Fruit fly (Drosophila melanogaster) whole organism, embryonic: ENCODE data around the gene jv.

ENCODE experiments used
- Aef1 ChIP-seq: fragments of 200-800 bp; sonication (Bioruptor generic); IDR thresholded peaks from 3 replicates; pipeline ENCODE4 v1.3.6; 2022; ENCODE audit warnings: missing biosample characterization, missing genetic modification characterization
- BEAF-32 ChIP-seq: fragments of 200-800 bp; sonication (Bioruptor generic); optimal IDR thresholded peaks from 3 replicates; lab custom pipeline; 2017; ENCODE audit warnings: missing biosample characterization, missing genetic modification characterization, mild to moderate bottlenecking, moderate library complexity, missing genetic modification reagents
- CG10209 ChIP-seq: fragments of 200-800 bp; sonication (Bioruptor generic); optimal IDR thresholded peaks from 3 replicates; lab custom pipeline; 2017; ENCODE audit warnings: missing biosample characterization, mild to moderate bottlenecking, missing genetic modification characterization, missing genetic modification reagents
- CG10321 ChIP-seq: fragments of 200-800 bp; sonication (Bioruptor generic); IDR thresholded peaks from 2 replicates; pipeline ENCODE4 v1.3.6; 2022; ENCODE audit warnings: missing biosample characterization, missing genetic modification characterization
- CG10462 ChIP-seq: fragments of 200-800 bp; sonication (Bioruptor generic); optimal IDR thresholded peaks from 2 replicates; lab custom pipeline; 2016; ENCODE audit warnings: missing biosample characterization, missing genetic modification characterization
- CG11093 ChIP-seq: fragments of 200-800 bp; sonication (Bioruptor generic); IDR thresholded peaks from 3 replicates; pipeline ENCODE4 v1.3.6; 2022; ENCODE audit warnings: missing biosample characterization, missing genetic modification characterization
- CG11247 ChIP-seq: fragments of 200-800 bp; sonication (Bioruptor generic); IDR thresholded peaks from 2 replicates; pipeline ENCODE4 v1.3.6; 2022; ENCODE audit warnings: missing biosample characterization, missing genetic modification characterization
- CG11398 ChIP-seq: fragments of 200-800 bp; sonication (Bioruptor generic); optimal IDR thresholded peaks from 2 replicates; lab custom pipeline; 2016; ENCODE audit warnings: missing biosample characterization, missing genetic modification characterization
- CG12299 ChIP-seq: fragments of 200-800 bp; sonication (Bioruptor generic); optimal IDR thresholded peaks from 2 replicates; lab custom pipeline; 2018; ENCODE audit warnings: missing biosample characterization, mild to moderate bottlenecking, missing genetic modification characterization
- CG12391 ChIP-seq: fragments of 200-800 bp; sonication (Bioruptor generic); optimal IDR thresholded peaks from 3 replicates; lab custom pipeline; 2018; ENCODE audit warnings: missing biosample characterization, mild to moderate bottlenecking, missing genetic modification characterization, moderate library complexity
- CG13775 ChIP-seq: fragments of 200-800 bp; sonication (Bioruptor generic); optimal IDR thresholded peaks from 3 replicates; lab custom pipeline; 2017; ENCODE audit warnings: missing biosample characterization, mild to moderate bottlenecking, missing genetic modification characterization
- CG13894 ChIP-seq: fragments of 200-800 bp; sonication (Bioruptor generic); optimal IDR thresholded peaks from 3 replicates; lab custom pipeline; 2018; ENCODE audit warnings: missing biosample characterization, mild to moderate bottlenecking, missing genetic modification characterization, moderate library complexity
- CG15011 ChIP-seq: fragments of 200-800 bp; sonication (Bioruptor generic); optimal IDR thresholded peaks from 3 replicates; lab custom pipeline; 2018; ENCODE audit warnings: missing biosample characterization, mild to moderate bottlenecking, missing genetic modification characterization
- CG3163 ChIP-seq: fragments of 200-800 bp; sonication (Bioruptor generic); optimal IDR thresholded peaks from 3 replicates; lab custom pipeline; 2016; ENCODE audit warnings: missing biosample characterization, missing genetic modification characterization
- CG34224 ChIP-seq: fragments of 200-800 bp; sonication (Bioruptor generic); IDR thresholded peaks from 3 replicates; pipeline ENCODE4 v1.3.6; 2022; ENCODE audit warnings: missing biosample characterization, missing genetic modification characterization; ENCODE audit not compliant: partially characterized antibody
- CG6654 ChIP-seq: fragments of 200-800 bp; sonication (Bioruptor generic); optimal IDR thresholded peaks from 2 replicates; lab custom pipeline; 2017; ENCODE audit warnings: missing biosample characterization, mild to moderate bottlenecking, missing genetic modification characterization
- CG7987 ChIP-seq: fragments of 200-800 bp; sonication (Bioruptor generic); optimal IDR thresholded peaks from 2 replicates; lab custom pipeline; 2018; ENCODE audit warnings: missing biosample characterization, mild to moderate bottlenecking, missing genetic modification characterization, moderate library complexity
- CG8765 ChIP-seq: fragments of 200-800 bp; sonication (Bioruptor generic); IDR thresholded peaks from 2 replicates; pipeline ENCODE4 v1.3.6; 2022; ENCODE audit warnings: missing biosample characterization, missing genetic modification characterization
- CG9215 ChIP-seq: fragments of 200-800 bp; sonication (Bioruptor generic); IDR thresholded peaks from 2 replicates; pipeline ENCODE4 v1.3.6; 2022; ENCODE audit warnings: missing biosample characterization, missing genetic modification characterization
- Camta ChIP-seq: fragments of 200-800 bp; sonication (Bioruptor generic); optimal IDR thresholded peaks from 2 replicates; lab custom pipeline; 2016; ENCODE audit warnings: missing biosample characterization, missing genetic modification characterization
- D19A ChIP-seq: fragments of 200-800 bp; optimal IDR thresholded peaks from 3 replicates; lab custom pipeline; 2019; ENCODE audit warnings: missing biosample characterization, mild to moderate bottlenecking, missing genetic modification characterization, moderate library complexity
- Elba2 ChIP-seq: fragments of 200-800 bp; sonication (Bioruptor generic); optimal IDR thresholded peaks from 3 replicates; lab custom pipeline; 2016; ENCODE audit warnings: missing biosample characterization, missing genetic modification characterization
- Ets97D ChIP-seq: fragments of 200-800 bp; sonication (Bioruptor generic); optimal IDR thresholded peaks from 3 replicates; lab custom pipeline; 2016; ENCODE audit warnings: missing biosample characterization, missing genetic modification characterization
- Gsc ChIP-seq: fragments of 200-800 bp; sonication (Bioruptor generic); IDR thresholded peaks from 2 replicates; pipeline ENCODE4 v1.3.6; 2022; ENCODE audit warnings: missing biosample characterization, missing genetic modification characterization
- HLH3B ChIP-seq: fragments of 200-800 bp; sonication (Bioruptor generic); IDR thresholded peaks from 2 replicates; pipeline ENCODE4 v1.3.6; 2022; ENCODE audit warnings: missing biosample characterization, missing genetic modification characterization
- HLH54F ChIP-seq: fragments of 200-800 bp; sonication (Bioruptor generic); optimal IDR thresholded peaks from 3 replicates; lab custom pipeline; 2016; ENCODE audit warnings: missing biosample characterization, missing genetic modification characterization
- Jarid2 ChIP-seq: fragments of 200-800 bp; sonication (Bioruptor generic); optimal IDR thresholded peaks from 3 replicates; lab custom pipeline; 2017; ENCODE audit warnings: mild to moderate bottlenecking, missing biosample characterization, missing genetic modification reagents, missing genetic modification characterization
- Lpt ChIP-seq: fragments of >200 bp; optimal IDR thresholded peaks from 2 replicates; lab custom pipeline; 2018; ENCODE audit warnings: missing biosample characterization, missing genetic modification characterization
- Myb ChIP-seq: fragments of 200-800 bp; sonication (Bioruptor generic); optimal IDR thresholded peaks from 2 replicates; lab custom pipeline; 2016; ENCODE audit warnings: missing biosample characterization, missing genetic modification characterization
- NC2α ChIP-seq: fragments of 200-800 bp; sonication (Bioruptor generic); optimal IDR thresholded peaks from 2 replicates; lab custom pipeline; 2016; ENCODE audit warnings: missing biosample characterization, missing genetic modification characterization
- NK7.1 ChIP-seq: fragments of 200-800 bp; sonication (Bioruptor generic); optimal IDR thresholded peaks from 3 replicates; lab custom pipeline; 2016; ENCODE audit warnings: missing biosample characterization, missing genetic modification characterization
- Poxn ChIP-seq: fragments of 200-800 bp; sonication (Bioruptor generic); IDR thresholded peaks from 2 replicates; pipeline ENCODE4 v1.3.6; 2022; ENCODE audit warnings: missing biosample characterization, missing genetic modification characterization
- Ptx1 ChIP-seq: fragments of 200-800 bp; sonication (Bioruptor generic); IDR thresholded peaks from 2 replicates; pipeline ENCODE4 v1.3.6; 2022; ENCODE audit warnings: missing biosample characterization, missing genetic modification characterization
- Trl ChIP-seq, 3 experiments: fragments of >200 bp in 2 of 3; fragments of 200-800 bp in 1 of 3; sonication (Bioruptor generic) in 1 of 3; optimal IDR thresholded peaks; 2 replicates in 1 of 3; 3 replicates in 2 of 3; lab custom pipeline; 2016 to 2017; ENCODE audit warnings: missing biosample characterization in 1 of 3, missing genetic modification characterization in 1 of 3
- bowl ChIP-seq: fragments of 200-800 bp; sonication (Bioruptor generic); IDR thresholded peaks from 2 replicates; pipeline ENCODE4 v1.3.6; 2022; ENCODE audit warnings: missing biosample characterization, missing genetic modification characterization
- br ChIP-seq: fragments of >200 bp; optimal IDR thresholded peaks from 2 replicates; lab custom pipeline; 2017
- cg ChIP-seq: fragments of 200-800 bp; sonication (Bioruptor generic); optimal IDR thresholded peaks from 3 replicates; lab custom pipeline; 2019; ENCODE audit warnings: missing biosample characterization, mild to moderate bottlenecking, missing genetic modification characterization, moderate library complexity
- cwo ChIP-seq: fragments of 200-800 bp; sonication (Bioruptor generic); optimal IDR thresholded peaks from 3 replicates; lab custom pipeline; 2017; ENCODE audit warnings: missing biosample characterization, missing genetic modification characterization, mild to moderate bottlenecking, moderate library complexity, missing genetic modification reagents
- da ChIP-seq: fragments of 200-800 bp; sonication (Bioruptor generic); optimal IDR thresholded peaks from 2 replicates; lab custom pipeline; 2016; ENCODE audit warnings: missing biosample characterization, missing genetic modification characterization
- dan ChIP-seq: fragments of 200-800 bp; sonication (Bioruptor generic); IDR thresholded peaks from 2 replicates; pipeline ENCODE4 v1.3.6; 2022; ENCODE audit warnings: missing biosample characterization, missing genetic modification characterization
- exex ChIP-seq: fragments of 200-800 bp; sonication (Bioruptor generic); optimal IDR thresholded peaks from 4 replicates; lab custom pipeline; 2018; ENCODE audit warnings: missing biosample characterization, mild to moderate bottlenecking, missing genetic modification characterization, moderate library complexity
- ftz-f1 ChIP-seq: fragments of 200-800 bp; sonication (Bioruptor generic); optimal IDR thresholded peaks from 2 replicates; lab custom pipeline; 2016; ENCODE audit warnings: missing biosample characterization, missing genetic modification characterization
- hb ChIP-seq: fragments of 200-800 bp; sonication (Bioruptor generic); IDR thresholded peaks from 3 replicates; pipeline ENCODE4 v1.3.6; 2022; ENCODE audit warnings: missing biosample characterization, missing genetic modification characterization; ENCODE audit not compliant: partially characterized antibody
- jumu ChIP-seq: fragments of 200-800 bp; sonication (Bioruptor generic); optimal IDR thresholded peaks from 3 replicates; lab custom pipeline; 2016; ENCODE audit warnings: missing biosample characterization, missing genetic modification characterization
- ro ChIP-seq: fragments of 200-800 bp; sonication (Bioruptor generic); IDR thresholded peaks from 2 replicates; pipeline ENCODE4 v1.3.6; 2022; ENCODE audit warnings: missing biosample characterization, missing genetic modification characterization
- schlank ChIP-seq: fragments of 200-800 bp; sonication (Bioruptor generic); optimal IDR thresholded peaks from 2 replicates; lab custom pipeline; 2018; ENCODE audit warnings: missing biosample characterization, mild to moderate bottlenecking, missing genetic modification characterization
- scrt ChIP-seq: fragments of 200-800 bp; sonication (Bioruptor generic); optimal IDR thresholded peaks from 2 replicates; lab custom pipeline; 2018; ENCODE audit warnings: missing biosample characterization, mild to moderate bottlenecking, missing genetic modification characterization, moderate library complexity
- sd ChIP-seq: fragments of 200-800 bp; sonication (Bioruptor generic); optimal IDR thresholded peaks from 3 replicates; lab custom pipeline; 2018; ENCODE audit warnings: missing biosample characterization, mild to moderate bottlenecking, missing genetic modification characterization, moderate library complexity
- sens ChIP-seq: fragments of 200-800 bp; sonication (Bioruptor generic); peaks from one replicate; lab custom pipeline; 2016; ENCODE audit warnings: missing biosample characterization, missing genetic modification characterization
- sob ChIP-seq: fragments of 200-800 bp; sonication (Bioruptor generic); IDR thresholded peaks from 2 replicates; pipeline ENCODE4 v1.3.6; 2022; ENCODE audit warnings: missing biosample characterization, missing genetic modification characterization
- tna ChIP-seq: fragments of 200-800 bp; sonication (Bioruptor generic); IDR thresholded peaks from 2 replicates; pipeline ENCODE4 v1.3.6; 2022; ENCODE audit warnings: missing biosample characterization, missing genetic modification characterization; ENCODE audit not compliant: partially characterized antibody
- z ChIP-seq: fragments of 200-800 bp; sonication (Bioruptor generic); IDR thresholded peaks from 3 replicates; pipeline ENCODE4 v1.3.6; 2022; ENCODE audit warnings: missing biosample characterization, missing genetic modification characterization

jv gene

dm6 chr3L:6550978-6551339 lies 38.3 kb downstream of the jv start:
- TF ChIP-seq Jarid2 (peak; percentile 43), jumu (GFP tag; lab: Kevin White, UChicago) (no peak), NK7.1 (no peak), CG12391 (tag; lab: Kevin White, UChicago) (no peak), CG13775 (GFP tag; lab: Kevin White, UChicago) (no peak), CG15011 (no peak), CG11247 (no peak), CG10462 (no peak), Ets97D (GFP tag; lab: Kevin White, UChicago) (no peak), cwo (GFP tag; lab: Kevin White, UChicago) (peak; percentile 42), Trl (optimal IDR thresholded peaks at IDR 0.05; lab: Kevin White, UChicago) (peak; percentile 68), Trl (GFP tag; optimal IDR thresholded peaks at IDR 0.05; lab: Kevin White, UChicago) (no peak), CG3163 (no peak), sens (peak; percentile 20), Camta (no peak), D19A (no peak), CG10209 (no peak), CG8765 (no peak), HLH3B (GFP tag; lab: Robert Waterston, UW) (no peak), Aef1 (GFP tag; lab: Robert Waterston, UW) (no peak), CG11093 (GFP tag; lab: Robert Waterston, UW) (no peak), Ptx1 (GFP tag; lab: Robert Waterston, UW) (no peak), sob (GFP tag; lab: Robert Waterston, UW) (no peak), CG13894 (tag; lab: Kevin White, UChicago) (peak; percentile 95), ftz-f1 (no peak), CG34224 (GFP tag; lab: Robert Waterston, UW) (no peak), Poxn (no peak), hb (GFP tag; lab: Robert Waterston, UW) (no peak), Myb (GFP tag; lab: Kevin White, UChicago) (no peak), CG12299 (no peak), br (lab: Kevin White, UChicago) (no peak)
- TF ChIP-seq, all 482 proteins: peak for 5

- no peak for TF ChIP-seq CG11398 (GFP tag; lab: Kevin White, UChicago)
- TF ChIP-seq tna, result peak; percentile 96
- no peak for TF ChIP-seq CG6654 (GFP tag; lab: Kevin White, UChicago)
- no peak for TF ChIP-seq ro (GFP tag; lab: Robert Waterston, UW)
- TF ChIP-seq exex (tag; lab: Kevin White, UChicago), result no peak
- no peak for TF ChIP-seq NC2α (GFP tag; lab: Kevin White, UChicago)
- no peak for TF ChIP-seq Lpt (GFP tag; lab: Kevin White, UChicago)
- no peak for TF ChIP-seq jumu (GFP tag; lab: Kevin White, UChicago)
- no peak for TF ChIP-seq sd (tag; lab: Kevin White, UChicago)
- TF ChIP-seq CG7987 (GFP tag; lab: Kevin White, UChicago), result no peak
- TF ChIP-seq Elba2 (GFP tag; lab: Kevin White, UChicago), result no peak
- TF ChIP-seq BEAF-32, result peak; percentile 94
- no peak for TF ChIP-seq CG9215 (GFP tag; lab: Robert Waterston, UW)
- no peak for TF ChIP-seq bowl
- TF ChIP-seq Jarid2, result peak; percentile 83
- TF ChIP-seq CG10321 (GFP tag; lab: Robert Waterston, UW), result no peak
- TF ChIP-seq scrt (GFP tag; lab: Kevin White, UChicago), result peak; percentile 17
- TF ChIP-seq da, result no peak
- no peak for TF ChIP-seq cg (GFP tag; lab: Kevin White, UChicago)
- TF ChIP-seq dan (GFP tag; lab: Robert Waterston, UW), result no peak
- no peak for TF ChIP-seq schlank
- TF ChIP-seq HLH54F (GFP tag; lab: Kevin White, UChicago), result no peak
- TF ChIP-seq z (GFP tag; lab: Robert Waterston, UW), result no peak
- TF ChIP-seq Gsc (GFP tag; lab: Robert Waterston, UW), result no peak
Measured at dm6 chr3L:6550178-6550977, 38.9 kb downstream of the jv start, which contains the start of gene MCU. TSS of gene MCU (plus strand) at chr3L:6550738.
